Fruit fly (Drosophila melanogaster) whole organism, embryonic: ENCODE measurements around the gene sro.
A peak's percentile ranks its signal among the peaks of the same experiment; 100 is the strongest.

Experiments used
- Aef1 ChIP-seq: fragments of 200-800 bp; sonication (Bioruptor generic); IDR thresholded peaks from 3 replicates; pipeline ENCODE4 v1.3.6; 2022; ENCODE audit warnings: missing biosample characterization, missing genetic modification characterization
- BtbVII ChIP-seq: fragments of 200-800 bp; sonication (Bioruptor generic); optimal IDR thresholded peaks from 3 replicates; lab custom pipeline; 2017; ENCODE audit warnings: missing biosample characterization, mild to moderate bottlenecking, missing genetic modification characterization
- CG12071 ChIP-seq: fragments of 200-800 bp; sonication (Bioruptor generic); optimal IDR thresholded peaks from 3 replicates; lab custom pipeline; 2018; ENCODE audit warnings: missing biosample characterization, mild to moderate bottlenecking, missing genetic modification characterization
- CG12769 ChIP-seq: fragments of 200-800 bp; sonication (Bioruptor generic); optimal IDR thresholded peaks from 2 replicates; lab custom pipeline; 2019; ENCODE audit warnings: missing biosample characterization, mild to moderate bottlenecking, missing genetic modification characterization, moderate library complexity
- CG14860 ChIP-seq: fragments of 200-800 bp; sonication (Bioruptor generic); IDR thresholded peaks from 3 replicates; pipeline ENCODE4 v1.3.6; 2022; ENCODE audit warnings: missing biosample characterization, missing genetic modification characterization; ENCODE audit not compliant: partially characterized antibody
- CG14965 ChIP-seq: fragments of 200-800 bp; sonication (Bioruptor generic); optimal IDR thresholded peaks from 2 replicates; lab custom pipeline; 2016; ENCODE audit warnings: missing biosample characterization, missing genetic modification characterization, borderline replicate concordance
- CG15514 ChIP-seq: fragments of 200-800 bp; sonication (Bioruptor generic); optimal IDR thresholded peaks from 3 replicates; lab custom pipeline; 2017; ENCODE audit warnings: missing biosample characterization, missing genetic modification characterization, mild to moderate bottlenecking, moderate library complexity, missing genetic modification reagents
- CG16863 ChIP-seq: fragments of 200-800 bp; sonication (Bioruptor generic); optimal IDR thresholded peaks from 3 replicates; lab custom pipeline; 2016; ENCODE audit warnings: missing biosample characterization, missing genetic modification characterization
- CG17361 ChIP-seq: fragments of 200-800 bp; sonication (Bioruptor generic); IDR thresholded peaks from 3 replicates; pipeline ENCODE4 v1.3.6; 2022; ENCODE audit warnings: missing biosample characterization, missing genetic modification characterization
- CG3726 ChIP-seq: fragments of 200-800 bp; sonication (Bioruptor generic); IDR thresholded peaks from 3 replicates; pipeline ENCODE4, ENCODE4 v1.3.6; 2022; ENCODE audit warnings: missing biosample characterization, missing genetic modification characterization
- CG4282 ChIP-seq: fragments of 200-800 bp; sonication (Bioruptor generic); optimal IDR thresholded peaks from 2 replicates; lab custom pipeline; 2016; ENCODE audit warnings: missing biosample characterization, missing genetic modification characterization
- CG4820 ChIP-seq: fragments of 200-800 bp; sonication (Bioruptor generic); optimal IDR thresholded peaks from 3 replicates; lab custom pipeline; 2016; ENCODE audit warnings: missing biosample characterization, missing genetic modification characterization
- CG6254 ChIP-seq: fragments of 200-800 bp; sonication (Bioruptor generic); optimal IDR thresholded peaks from 3 replicates; lab custom pipeline; 2017; ENCODE audit warnings: mild to moderate bottlenecking, missing biosample characterization, missing genetic modification reagents, missing genetic modification characterization
- CG6689 ChIP-seq: fragments of 200-800 bp; sonication (Bioruptor generic); IDR thresholded peaks from 2 replicates; pipeline ENCODE4 v1.3.6; 2022; ENCODE audit warnings: missing biosample characterization, missing genetic modification characterization
- CG7839 ChIP-seq: fragments of 200-800 bp; sonication (Bioruptor generic); optimal IDR thresholded peaks from 3 replicates; lab custom pipeline; 2018; ENCODE audit warnings: missing biosample characterization, mild to moderate bottlenecking, missing genetic modification characterization, moderate library complexity
- CG8944 ChIP-seq: fragments of 200-800 bp; sonication (Bioruptor generic); optimal IDR thresholded peaks from 3 replicates; lab custom pipeline; 2016; ENCODE audit warnings: missing biosample characterization, missing genetic modification characterization
- CG9727 ChIP-seq: fragments of 200-800 bp; sonication (Bioruptor generic); optimal IDR thresholded peaks from 3 replicates; lab custom pipeline; 2017; ENCODE audit warnings: missing biosample characterization, mild to moderate bottlenecking, missing genetic modification characterization
- CTCF ChIP-seq: fragments of 200-800 bp; sonication (Bioruptor generic); optimal IDR thresholded peaks from 2 replicates; lab custom pipeline; 2017; ENCODE audit warnings: missing biosample characterization, mild to moderate bottlenecking, missing genetic modification characterization, moderate library complexity
- Dek ChIP-seq: fragments of 200-800 bp; sonication (Bioruptor generic); optimal IDR thresholded peaks from 3 replicates; lab custom pipeline; 2019; ENCODE audit warnings: missing biosample characterization, mild to moderate bottlenecking, missing genetic modification characterization, moderate library complexity
- Eip74EF ChIP-seq, 2 experiments: fragments of 200-800 bp in 1 of 2; fragments of >200 bp in 1 of 2; sonication (Bioruptor generic) in 1 of 2; optimal IDR thresholded peaks; 2 replicates each; lab custom pipeline; 2017 to 2019; ENCODE audit warnings: missing biosample characterization in 2 of 2, missing genetic modification characterization in 2 of 2, mild to moderate bottlenecking in 1 of 2, moderate library complexity in 1 of 2
- Ets97D ChIP-seq: fragments of 200-800 bp; sonication (Bioruptor generic); optimal IDR thresholded peaks from 3 replicates; lab custom pipeline; 2016; ENCODE audit warnings: missing biosample characterization, missing genetic modification characterization
- HLHmδ ChIP-seq: fragments of 200-800 bp; sonication (Bioruptor generic); optimal IDR thresholded peaks from 2 replicates; lab custom pipeline; 2018; ENCODE audit warnings: missing biosample characterization, mild to moderate bottlenecking, missing genetic modification characterization, moderate library complexity
- HmgZ ChIP-seq: fragments of 200-800 bp; sonication (Bioruptor generic); optimal IDR thresholded peaks from 2 replicates; lab custom pipeline; 2018; ENCODE audit warnings: missing biosample characterization, mild to moderate bottlenecking, missing genetic modification characterization
- Mes4 ChIP-seq: fragments of 200-800 bp; sonication (Bioruptor generic); optimal IDR thresholded peaks from 2 replicates; lab custom pipeline; 2016; ENCODE audit warnings: missing biosample characterization, missing genetic modification characterization
- Ravus ChIP-seq: fragments of 200-800 bp; sonication (Bioruptor generic); IDR thresholded peaks from 2 replicates; pipeline ENCODE4 v1.3.6; 2022; ENCODE audit warnings: missing biosample characterization, missing genetic modification characterization
- Rx ChIP-seq: fragments of 200-800 bp; sonication (Bioruptor generic); IDR thresholded peaks from 2 replicates; pipeline ENCODE4 v1.3.6; 2022; ENCODE audit warnings: missing biosample characterization, missing genetic modification characterization
- Scr ChIP-seq: fragments of 200-800 bp; sonication (Bioruptor generic); IDR thresholded peaks from 2 replicates; pipeline ENCODE4 v1.3.6; 2022; ENCODE audit warnings: missing biosample characterization, missing genetic modification characterization; ENCODE audit not compliant: partially characterized antibody
- Side ChIP-seq: fragments of 200-800 bp; sonication (Bioruptor generic); optimal IDR thresholded peaks from 2 replicates; lab custom pipeline; 2016; ENCODE audit warnings: missing biosample characterization, missing genetic modification characterization
- Sin3A ChIP-seq: fragments of >200 bp; optimal IDR thresholded peaks from 2 replicates; lab custom pipeline; 2018
- Taf1 ChIP-seq: fragments of 200-800 bp; sonication (Bioruptor generic); IDR thresholded peaks from 2 replicates; pipeline ENCODE4 v1.3.6; 2022; ENCODE audit warnings: missing biosample characterization, missing genetic modification characterization
- Trl ChIP-seq, 3 experiments: fragments of >200 bp in 2 of 3; fragments of 200-800 bp in 1 of 3; sonication (Bioruptor generic) in 1 of 3; optimal IDR thresholded peaks; 2 replicates in 1 of 3; 3 replicates in 2 of 3; lab custom pipeline; 2016 to 2017; ENCODE audit warnings: missing biosample characterization in 1 of 3, missing genetic modification characterization in 1 of 3
- ac ChIP-seq: fragments of 200-800 bp; sonication (Bioruptor generic); optimal IDR thresholded peaks from 3 replicates; lab custom pipeline; 2017; ENCODE audit warnings: missing biosample characterization, mild to moderate bottlenecking, missing genetic modification characterization
- ap ChIP-seq: fragments of 200-800 bp; sonication (Bioruptor generic); IDR thresholded peaks from 2 replicates; pipeline ENCODE4 v1.3.6; 2022; ENCODE audit warnings: missing biosample characterization, missing genetic modification characterization
- bbx ChIP-seq: fragments of 200-800 bp; sonication (Bioruptor generic); IDR thresholded peaks from 2 replicates; pipeline ENCODE4 v1.3.6; 2022; ENCODE audit warnings: missing biosample characterization, missing genetic modification characterization; ENCODE audit not compliant: partially characterized antibody
- caup ChIP-seq: fragments of 200-800 bp; sonication (Bioruptor generic); optimal IDR thresholded peaks from 3 replicates; lab custom pipeline; 2017; ENCODE audit warnings: missing biosample characterization, mild to moderate bottlenecking, missing genetic modification characterization, moderate library complexity; ENCODE audit not compliant: severe bottlenecking
- danr ChIP-seq: fragments of 200-800 bp; sonication (Bioruptor generic); IDR thresholded peaks from 2 replicates; pipeline ENCODE4 v1.3.6; 2022; ENCODE audit warnings: missing biosample characterization, missing genetic modification characterization
- dmrt99B ChIP-seq: fragments of 200-800 bp; sonication (Bioruptor generic); optimal IDR thresholded peaks from 2 replicates; lab custom pipeline; 2018; ENCODE audit warnings: missing biosample characterization, mild to moderate bottlenecking, missing genetic modification characterization, moderate library complexity
- emc ChIP-seq: fragments of 200-800 bp; sonication (Bioruptor generic); optimal IDR thresholded peaks from 2 replicates; lab custom pipeline; 2016; ENCODE audit warnings: missing biosample characterization, missing genetic modification characterization
- fd96Cb ChIP-seq: fragments of 200-800 bp; sonication (Bioruptor generic); optimal IDR thresholded peaks from 2 replicates; lab custom pipeline; 2018; ENCODE audit warnings: missing biosample characterization, mild to moderate bottlenecking, missing genetic modification characterization, moderate library complexity
- ftz-f1 ChIP-seq: fragments of 200-800 bp; sonication (Bioruptor generic); optimal IDR thresholded peaks from 2 replicates; lab custom pipeline; 2016; ENCODE audit warnings: missing biosample characterization, missing genetic modification characterization
- knrl ChIP-seq: fragments of 200-800 bp; sonication (Bioruptor generic); IDR thresholded peaks from 3 replicates; pipeline ENCODE4 v1.3.6; 2022; ENCODE audit warnings: missing biosample characterization, missing genetic modification characterization; ENCODE audit not compliant: partially characterized antibody
- otp ChIP-seq: fragments of 200-800 bp; sonication (Bioruptor generic); IDR thresholded peaks from 3 replicates; pipeline ENCODE4, ENCODE4 v1.3.6; 2022; ENCODE audit warnings: missing biosample characterization, missing genetic modification characterization
- peb ChIP-seq: fragments of 200-800 bp; sonication (Bioruptor generic); IDR thresholded peaks from 2 replicates; pipeline ENCODE4 v1.3.6; 2022; ENCODE audit warnings: missing biosample characterization, missing genetic modification characterization
- pros ChIP-seq: fragments of 200-800 bp; sonication (Bioruptor generic); optimal IDR thresholded peaks from 3 replicates; lab custom pipeline; 2019; ENCODE audit warnings: missing biosample characterization, mild to moderate bottlenecking, missing genetic modification characterization, moderate library complexity
- ranshi ChIP-seq: fragments of 200-800 bp; sonication (Bioruptor generic); IDR thresholded peaks from 2 replicates; pipeline ENCODE4 v1.3.6; 2022; ENCODE audit warnings: missing biosample characterization, missing genetic modification characterization
- sima ChIP-seq: fragments of 200-800 bp; sonication (Bioruptor generic); optimal IDR thresholded peaks from 2 replicates; lab custom pipeline; 2016; ENCODE audit warnings: missing biosample characterization, missing genetic modification characterization
- tll ChIP-seq, 2 experiments: fragments of 200-800 bp in 1 of 2; fragments of >200 bp in 1 of 2; sonication (Bioruptor generic) in 1 of 2; optimal IDR thresholded peaks; 2 replicates each; lab custom pipeline; 2017 to 2019; ENCODE audit warnings: missing biosample characterization in 2 of 2, missing genetic modification characterization in 2 of 2, mild to moderate bottlenecking in 1 of 2, moderate library complexity in 1 of 2
- unc-4 ChIP-seq: fragments of 200-800 bp; sonication (Bioruptor generic); IDR thresholded peaks from 2 replicates; pipeline ENCODE4 v1.3.6; 2022; ENCODE audit warnings: missing biosample characterization, missing genetic modification characterization; ENCODE audit not compliant: partially characterized antibody
- yki ChIP-seq: fragments of >200 bp; optimal IDR thresholded peaks from 3 replicates; lab custom pipeline; 2018
- zen2 ChIP-seq: fragments of 200-800 bp; sonication (Bioruptor generic); IDR thresholded peaks from 3 replicates; pipeline ENCODE4 v1.3.6; 2022; ENCODE audit warnings: missing biosample characterization, missing genetic modification characterization; ENCODE audit not compliant: partially characterized antibody

Gene sro

DNA sequence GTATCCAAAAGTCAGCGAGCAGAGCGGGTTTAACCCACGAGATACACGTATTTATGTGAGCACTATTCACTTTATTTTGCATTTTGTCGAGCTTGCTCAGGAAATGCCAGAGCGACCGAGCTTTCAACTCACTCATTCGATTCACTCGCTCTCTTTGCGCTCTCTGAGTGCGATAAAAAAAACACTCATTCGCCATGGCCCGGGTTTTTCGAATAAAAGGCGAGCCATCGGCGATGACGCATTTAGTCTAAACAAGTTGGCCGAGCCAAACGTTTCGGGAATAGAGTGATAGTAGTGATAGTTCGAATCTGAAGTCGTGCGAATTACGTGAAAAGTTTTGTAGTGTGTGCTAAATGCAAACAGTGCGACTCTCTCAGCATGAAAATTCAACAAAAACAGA is 12.0 kb upstream of the sro start (continued):
- peak; percentile 36 for TF ChIP-seq Side (GFP tag; lab: Kevin White, UChicago)
- TF ChIP-seq zen2: peak; percentile 51; the same call in 1 of the 3 replicates
- no peak for TF ChIP-seq fd96Cb (tag; lab: Kevin White, UChicago)
- no peak for TF ChIP-seq peb (GFP tag; lab: Robert Waterston, UW)
- TF ChIP-seq ftz-f1 (GFP tag; lab: Kevin White, UChicago): no peak
- peak; percentile 82 for TF ChIP-seq CG15514 (GFP tag; lab: Kevin White, UChicago)
- TF ChIP-seq pros: no peak
- no peak for TF ChIP-seq Ravus (GFP tag; lab: Robert Waterston, UW)
- peak; percentile 19 for TF ChIP-seq CG7839 (tag; lab: Kevin White, UChicago)
- no peak for TF ChIP-seq CG4282 (GFP tag; lab: Kevin White, UChicago)
- TF ChIP-seq HmgZ (tag; lab: Kevin White, UChicago): peak; percentile 26
- 0 out of 2 replicates have a peak, but pooled peaks have one; percentile 7 for TF ChIP-seq CG6689 (GFP tag; lab: Robert Waterston, UW)
- TF ChIP-seq BtbVII (GFP tag; lab: Kevin White, UChicago): peak; percentile 23
- peak; percentile 10 for TF ChIP-seq CG6254 (GFP tag; lab: Kevin White, UChicago)
- no peak; the same call in 2 of the 3 replicates for TF ChIP-seq otp (GFP tag; lab: Robert Waterston, UW)
- no peak for TF ChIP-seq tll (GFP tag; optimal IDR thresholded peaks at IDR 0.05; lab: Kevin White, UChicago)
- TF ChIP-seq CG14860 (GFP tag; lab: Robert Waterston, UW): no peak
- TF ChIP-seq HLHmδ (GFP tag; lab: Kevin White, UChicago): no peak
- TF ChIP-seq bbx (GFP tag; lab: Robert Waterston, UW): peak; percentile 67
- no peak for TF ChIP-seq CG17361 (GFP tag; lab: Robert Waterston, UW)
- no peak for TF ChIP-seq ac (GFP tag; lab: Kevin White, UChicago)
- peak; percentile 34; the same call in 1 of the 2 replicates for TF ChIP-seq ranshi
- TF ChIP-seq caup (GFP tag; lab: Kevin White, UChicago): peak; percentile 71
- TF ChIP-seq CG12769: peak; percentile 65
- peak; percentile 44; the same call in 1 of the 2 replicates for TF ChIP-seq Scr (GFP tag; lab: Robert Waterston, UW)
- no peak for TF ChIP-seq ap
- no peak for TF ChIP-seq Mes4
- TF ChIP-seq Trl (optimal IDR thresholded peaks at IDR 0.05; lab: Kevin White, UChicago): peak; percentile 80 to 95
- peak; percentile 20 for TF ChIP-seq Trl (GFP tag; optimal IDR thresholded peaks at IDR 0.05; lab: Kevin White, UChicago)
- TF ChIP-seq CG9727 (GFP tag; lab: Kevin White, UChicago): peak; percentile 15
- no peak for TF ChIP-seq sima
- TF ChIP-seq dmrt99B (tag; lab: Kevin White, UChicago): peak; percentile 24
- TF ChIP-seq knrl: 0 out of 3 replicates have a peak, but pooled peaks have one; percentile 18
- no peak for TF ChIP-seq Eip74EF (GFP tag; optimal IDR thresholded peaks at IDR 0.05; lab: Kevin White, UChicago)
- TF ChIP-seq yki: no peak
- TF ChIP-seq CG4820: no peak
- no peak for TF ChIP-seq emc (GFP tag; lab: Kevin White, UChicago)
- TF ChIP-seq Rx (GFP tag; lab: Robert Waterston, UW): no peak
- TF ChIP-seq Sin3A: no peak
- no peak for TF ChIP-seq Taf1 (GFP tag; lab: Robert Waterston, UW)
- TF ChIP-seq CG3726 (GFP tag; lab: Robert Waterston, UW): no peak
- peak; percentile 48 for TF ChIP-seq unc-4
- peak; percentile 16; the same call in 1 of the 3 replicates for TF ChIP-seq Aef1 (GFP tag; lab: Robert Waterston, UW)
- no peak for TF ChIP-seq danr (GFP tag; lab: Robert Waterston, UW)
- TF ChIP-seq Dek (tag; lab: Kevin White, UChicago): no peak
- TF ChIP-seq CG8944: no peak
- no peak for TF ChIP-seq CTCF (GFP tag; lab: Kevin White, UChicago)
- TF ChIP-seq CG16863 (GFP tag; lab: Kevin White, UChicago): no peak
- no peak for TF ChIP-seq Ets97D
- TF ChIP-seq CG12071 (GFP tag; lab: Kevin White, UChicago): peak; percentile 36
- TF ChIP-seq CG14965 (GFP tag; lab: Kevin White, UChicago): no peak
